Worm (Caenorhabditis elegans) whole organism, young adult: ENCODE measurements around the gene fbxc-34.

ENCODE experiments used
- B0035.1 ChIP-seq: sonication (generic microtip); optimal IDR thresholded peaks from 2 replicates; lab custom pipeline; 2016; ENCODE audit warnings: missing genetic modification characterization, mild to moderate bottlenecking, missing compliant biosample characterization, missing genotype, missing genetic modification reagents
- D2030.7 ChIP-seq: fragments of 200-800 bp; sonication (Bioruptor generic); IDR thresholded peaks from 2 replicates; pipeline ENCODE4 v1.3.6; 2022; ENCODE audit warnings: missing genetic modification reagents, missing genetic modification characterization, missing compliant biosample characterization
- F23B12.7 ChIP-seq: sonication (generic microtip); optimal IDR thresholded peaks from 2 replicates; lab custom pipeline; 2017; ENCODE audit warnings: missing genetic modification characterization, mild to moderate bottlenecking, missing compliant biosample characterization, antibody characterized with exemption, moderate library complexity; ENCODE audit not compliant: insufficient read depth
- K11D2.4 ChIP-seq: fragments of 200-800 bp; sonication (Bioruptor generic); IDR thresholded peaks from 2 replicates; pipeline ENCODE4 v1.3.6; 2022; ENCODE audit warnings: missing genetic modification reagents, missing genetic modification characterization, missing compliant biosample characterization
- T26A5.8 ChIP-seq: sonication (generic microtip); optimal IDR thresholded peaks from 2 replicates; lab custom pipeline; 2016; ENCODE audit warnings: missing genetic modification characterization, missing compliant biosample characterization
- Y53G8AR.9 ChIP-seq: fragments of 200-800 bp; sonication (Bioruptor generic); conservative IDR thresholded peaks from 2 replicates; pipeline ENCODE4 v1.3.6; 2022; ENCODE audit warnings: missing genetic modification reagents, missing genetic modification characterization, missing compliant biosample characterization
- Y67H2A.10 ChIP-seq: fragments of 200-800 bp; sonication (Bioruptor generic); conservative IDR thresholded peaks from 2 replicates; pipeline ENCODE4 v1.3.6; 2022; ENCODE audit warnings: missing genetic modification reagents, missing genetic modification characterization, missing compliant biosample characterization
- ZK185.1 ChIP-seq: sonication (generic microtip); optimal IDR thresholded peaks from 2 replicates; lab custom pipeline; 2016; ENCODE audit warnings: mild to moderate bottlenecking, missing genetic modification characterization, missing compliant biosample characterization; ENCODE audit not compliant: poor library complexity, severe bottlenecking
- athp-1 ChIP-seq: sonication (generic microtip); optimal IDR thresholded peaks from 2 replicates; lab custom pipeline; 2017; ENCODE audit warnings: mild to moderate bottlenecking, missing genetic modification characterization, missing compliant biosample characterization
- attf-3 ChIP-seq: fragments of 200-800 bp; sonication (Bioruptor generic); conservative IDR thresholded peaks from 2 replicates; pipeline ENCODE4 v1.3.6; 2022; ENCODE audit warnings: missing genetic modification reagents, missing genetic modification characterization, missing compliant biosample characterization
- bed-1 ChIP-seq: fragments of 200-800 bp; sonication (Bioruptor generic); IDR thresholded peaks from 2 replicates; pipeline ENCODE4 v1.3.6; 2022; ENCODE audit warnings: missing genetic modification reagents, missing genetic modification characterization, missing compliant biosample characterization
- ceh-100 ChIP-seq: fragments of 200-800 bp; sonication (Bioruptor generic); IDR thresholded peaks from 2 replicates; pipeline ENCODE4 v1.3.6; 2022; ENCODE audit warnings: missing genetic modification reagents, missing genetic modification characterization, missing compliant biosample characterization
- ceh-27 ChIP-seq: fragments of 200-800 bp; sonication (Bioruptor generic); optimal IDR thresholded peaks from 2 replicates; lab custom pipeline; 2018; ENCODE audit warnings: mild to moderate bottlenecking, missing genetic modification characterization, moderate library complexity, missing compliant biosample characterization
- die-1 ChIP-seq: sonication (generic microtip); optimal IDR thresholded peaks from 2 replicates; lab custom pipeline; 2016; ENCODE audit warnings: missing genotype, mild to moderate bottlenecking, missing genetic modification characterization, missing compliant biosample characterization
- dpff-1 ChIP-seq: sonication (generic microtip); optimal IDR thresholded peaks from 2 replicates; lab custom pipeline; 2017; ENCODE audit warnings: mild to moderate bottlenecking, missing genetic modification characterization, missing compliant biosample characterization
- dpl-1 ChIP-seq: fragments of 150-350 bp; optimal IDR thresholded peaks from 2 replicates; lab custom pipeline; 2014; ENCODE audit warnings: missing biosample characterization, missing genetic modification reagents, missing genetic modification characterization
- egl-44 ChIP-seq: fragments of 200-800 bp; sonication (Bioruptor generic); IDR thresholded peaks from 2 replicates; pipeline ENCODE4 v1.3.6; 2022; ENCODE audit warnings: missing genetic modification reagents, missing genetic modification characterization, missing compliant biosample characterization
- gei-17 ChIP-seq: fragments of 200-800 bp; sonication (Bioruptor generic); optimal IDR thresholded peaks from 2 replicates; lab custom pipeline; 2018; ENCODE audit warnings: mild to moderate bottlenecking, missing genetic modification characterization, missing compliant biosample characterization
- hlh-26 ChIP-seq: fragments of 200-800 bp; sonication (Bioruptor generic); conservative IDR thresholded peaks from 2 replicates; pipeline ENCODE4 v1.3.6; 2022; ENCODE audit warnings: missing genetic modification reagents, missing genetic modification characterization, missing compliant biosample characterization
- hmg-1.2 ChIP-seq: fragments of 200-800 bp; sonication (Bioruptor generic); IDR thresholded peaks from 2 replicates; pipeline ENCODE4 v1.3.6; 2022; ENCODE audit warnings: missing genetic modification reagents, missing genetic modification characterization, missing compliant biosample characterization
- hrde-1 ChIP-seq: sonication (generic microtip); optimal IDR thresholded peaks from 2 replicates; lab custom pipeline; 2016; ENCODE audit warnings: missing genetic modification characterization, mild to moderate bottlenecking, missing compliant biosample characterization, moderate library complexity, missing genotype, missing genetic modification reagents, borderline replicate concordance
- let-526 ChIP-seq: fragments of 200-800 bp; sonication (Bioruptor generic); IDR thresholded peaks from 2 replicates; pipeline ENCODE4 v1.3.6; 2022; ENCODE audit warnings: missing genetic modification reagents, missing genetic modification characterization, missing compliant biosample characterization
- lsy-27 ChIP-seq: sonication (generic microtip); optimal IDR thresholded peaks from 2 replicates; lab custom pipeline; 2017; ENCODE audit warnings: missing genetic modification characterization, mild to moderate bottlenecking, missing compliant biosample characterization, antibody characterized with exemption, missing genotype, borderline replicate concordance; ENCODE audit not compliant: insufficient read depth
- madf-3 ChIP-seq: fragments of 200-800 bp; sonication (Bioruptor generic); IDR thresholded peaks from 2 replicates; pipeline ENCODE4 v1.3.6; 2022; ENCODE audit warnings: missing genetic modification reagents, missing genetic modification characterization, missing compliant biosample characterization
- mcd-1 ChIP-seq: fragments of 200-800 bp; sonication (Bioruptor generic); IDR thresholded peaks from 2 replicates; pipeline ENCODE4 v1.3.6; 2022; ENCODE audit warnings: missing genetic modification reagents, missing genetic modification characterization, missing compliant biosample characterization
- mel-28 ChIP-seq: sonication (generic microtip); optimal IDR thresholded peaks from 2 replicates; lab custom pipeline; 2016; ENCODE audit warnings: borderline replicate concordance, mild to moderate bottlenecking, missing genetic modification characterization, missing compliant biosample characterization
- mes-4 ChIP-seq: sonication (generic microtip); optimal IDR thresholded peaks from 2 replicates; lab custom pipeline; 2016; ENCODE audit warnings: missing genotype, missing genetic modification characterization, missing compliant biosample characterization
- mxl-1 ChIP-seq: sonication (generic microtip); optimal IDR thresholded peaks from 2 replicates; lab custom pipeline; 2016; ENCODE audit warnings: missing genetic modification characterization, missing compliant biosample characterization
- nfya-2 ChIP-seq: fragments of 200-800 bp; sonication (Bioruptor generic); IDR thresholded peaks from 2 replicates; pipeline ENCODE4 v1.3.6; 2022; ENCODE audit warnings: missing genetic modification reagents, missing genetic modification characterization, missing compliant biosample characterization
- nhr-80 ChIP-seq: sonication (generic microtip); optimal IDR thresholded peaks from 2 replicates; lab custom pipeline; 2016; ENCODE audit warnings: missing genetic modification characterization, missing compliant biosample characterization
- pbrm-1 ChIP-seq: fragments of 200-800 bp; sonication (Bioruptor generic); IDR thresholded peaks from 2 replicates; pipeline ENCODE4 v1.3.6; 2022; ENCODE audit warnings: missing genetic modification reagents, missing genetic modification characterization, missing compliant biosample characterization
- rcor-1 ChIP-seq: fragments of 200-800 bp; sonication (Bioruptor generic); IDR thresholded peaks from 2 replicates; pipeline ENCODE4 v1.3.6; 2022; ENCODE audit warnings: missing genetic modification reagents, missing genetic modification characterization, missing compliant biosample characterization
- sdz-38 ChIP-seq: sonication (generic microtip); optimal IDR thresholded peaks from 2 replicates; lab custom pipeline; 2016; ENCODE audit warnings: missing genotype, missing genetic modification characterization, missing compliant biosample characterization
- sptf-2 ChIP-seq: fragments of 200-800 bp; sonication (Bioruptor generic); optimal IDR thresholded peaks from 2 replicates; lab custom pipeline; 2018; ENCODE audit warnings: mild to moderate bottlenecking, missing genetic modification characterization, missing compliant biosample characterization
- tbp1 ChIP-seq: fragments of 200-800 bp; sonication (Bioruptor generic); optimal IDR thresholded peaks from 2 replicates; lab custom pipeline; 2018; ENCODE audit warnings: mild to moderate bottlenecking, missing genetic modification characterization, missing compliant biosample characterization
- tlf-1 ChIP-seq: fragments of 200-800 bp; sonication (Bioruptor generic); optimal IDR thresholded peaks from 2 replicates; lab custom pipeline; 2018; ENCODE audit warnings: mild to moderate bottlenecking, missing genetic modification characterization, missing compliant biosample characterization
- ztf-22 ChIP-seq: fragments of 200-800 bp; sonication (Bioruptor generic); optimal IDR thresholded peaks from 2 replicates; lab custom pipeline; 2018; ENCODE audit warnings: mild to moderate bottlenecking, missing genetic modification characterization, moderate library complexity, missing compliant biosample characterization
- ztf-25 ChIP-seq: fragments of 200-800 bp; sonication (Bioruptor generic); IDR thresholded peaks from 2 replicates; pipeline ENCODE4 v1.3.6; 2022; ENCODE audit warnings: missing genetic modification reagents, missing genetic modification characterization, missing compliant biosample characterization

fbxc-34 gene

ce11 chrII:923521-923920 lies 7.5 kb upstream of the fbxc-34 start, which contains the start of gene fbxc-28:
fbxc-28 (plus strand) TSS chrII:923821.
- TF ChIP-seq B0035.1: no peak
- TF ChIP-seq ztf-22 (GFP tag; lab: Kevin White, UChicago): no peak
- TF ChIP-seq hrde-1 (tag; lab: Kevin White, UChicago): no peak
- no peak for TF ChIP-seq dpl-1 (GFP tag; lab: Kevin White, UChicago)

- no peak for TF ChIP-seq tlf-1 (GFP tag; lab: Kevin White, UChicago)
- TF ChIP-seq K11D2.4: no peak
- TF ChIP-seq gei-17 (GFP tag; lab: Kevin White, UChicago): no peak
- no peak for TF ChIP-seq mel-28 (tag; lab: Kevin White, UChicago)
- no peak for TF ChIP-seq hlh-26 (GFP tag; lab: Robert Waterston, UW)
- TF ChIP-seq athp-1: no peak
- TF ChIP-seq attf-3 (GFP tag; lab: Robert Waterston, UW): no peak
- no peak for TF ChIP-seq T26A5.8
- no peak for TF ChIP-seq mes-4 (tag; lab: Kevin White, UChicago)
- no peak for TF ChIP-seq Y53G8AR.9 (GFP tag; lab: Robert Waterston, UW)
- TF ChIP-seq ZK185.1 (tag; lab: Kevin White, UChicago): no peak
- TF ChIP-seq mxl-1 (tag; lab: Kevin White, UChicago): no peak
Observed at ce11 chrII:927331-927730, 3.6 kb upstream of the fbxc-34 start, which contains the start of gene R07C3.13. R07C3.13 (minus strand) TSS chrII:927431.

ce11 chrII:932718-933117 lies 1.7 kb downstream of the fbxc-34 start, which contains the start of gene acs-15:
acs-15 (plus strand) TSS chrII:933018.
- TF ChIP-seq lsy-27 (tag; lab: Kevin White, UChicago) (no peak), ceh-100 (GFP tag; lab: Robert Waterston, UW) (no peak), D2030.7 (no peak)

ce11 chrII:937265-937664 lies 6.3 kb downstream of the fbxc-34 start:
- TF ChIP-seq hmg-1.2 (GFP tag; lab: Robert Waterston, UW): no peak
- no peak for TF ChIP-seq sptf-2 (GFP tag; lab: Kevin White, UChicago)

- TF ChIP-seq bed-1 (GFP tag; lab: Robert Waterston, UW) (no peak), nfya-2 (GFP tag; lab: Robert Waterston, UW) (no peak), let-526 (GFP tag; lab: Robert Waterston, UW) (no peak), Y67H2A.10 (GFP tag; lab: Robert Waterston, UW) (no peak), K11D2.4 (no peak), nhr-80 (no peak), F23B12.7 (tag; lab: Kevin White, UChicago) (no peak), T26A5.8 (no peak), sdz-38 (tag; lab: Kevin White, UChicago) (no peak), rcor-1 (GFP tag; lab: Robert Waterston, UW) (no peak)
Observed at ce11 chrII:938549-938948, 7.6 kb downstream of the fbxc-34 start, which contains the start of gene R07C3.3. R07C3.3 (plus strand) TSS chrII:938849.

ce11 chrII:940779-941178 lies 9.8 kb downstream of the fbxc-34 start, which contains the start of gene fbxc-36:
fbxc-36 (plus strand) TSS chrII:940983.
- TF ChIP-seq madf-3 (GFP tag; lab: Robert Waterston, UW) (no peak), die-1 (tag; lab: Kevin White, UChicago) (no peak), pbrm-1 (no peak), ztf-25 (GFP tag; lab: Robert Waterston, UW) (no peak), mcd-1 (GFP tag; lab: Robert Waterston, UW) (no peak), F23B12.7 (tag; lab: Kevin White, UChicago) (no peak), egl-44 (no peak), dpff-1 (tag; lab: Kevin White, UChicago) (no peak), ceh-27 (GFP tag; lab: Kevin White, UChicago) (no peak), tbp1 (no peak)
